Fruit fly (Drosophila melanogaster) Kc167 (cell line): ENCODE data around the gene AhcyL1.

Source experiments
- Myc ChIP-seq: fragments of >200 bp; optimal IDR thresholded peaks from 2 replicates; lab custom pipeline; 2017; ENCODE audit warnings: missing external identifiers
- Sin3A ChIP-seq: fragments of >200 bp; optimal IDR thresholded peaks from 2 replicates; lab custom pipeline; 2018; ENCODE audit warnings: missing external identifiers
- h ChIP-seq: fragments of >200 bp; optimal IDR thresholded peaks from 3 replicates; lab custom pipeline; 2018; ENCODE audit warnings: missing external identifiers
- insv ChIP-seq: fragments of >200 bp; optimal IDR thresholded peaks from 3 replicates; lab custom pipeline; 2018; ENCODE audit warnings: missing external identifiers
- psq ChIP-seq: fragments of >200 bp; optimal IDR thresholded peaks from 2 replicates; lab custom pipeline; 2017; ENCODE audit warnings: missing external identifiers
- ttk ChIP-seq: sonication (Bioruptor generic); optimal IDR thresholded peaks from 2 replicates; lab custom pipeline; 2017; ENCODE audit warnings: missing external identifiers

AhcyL1 gene

DNA sequence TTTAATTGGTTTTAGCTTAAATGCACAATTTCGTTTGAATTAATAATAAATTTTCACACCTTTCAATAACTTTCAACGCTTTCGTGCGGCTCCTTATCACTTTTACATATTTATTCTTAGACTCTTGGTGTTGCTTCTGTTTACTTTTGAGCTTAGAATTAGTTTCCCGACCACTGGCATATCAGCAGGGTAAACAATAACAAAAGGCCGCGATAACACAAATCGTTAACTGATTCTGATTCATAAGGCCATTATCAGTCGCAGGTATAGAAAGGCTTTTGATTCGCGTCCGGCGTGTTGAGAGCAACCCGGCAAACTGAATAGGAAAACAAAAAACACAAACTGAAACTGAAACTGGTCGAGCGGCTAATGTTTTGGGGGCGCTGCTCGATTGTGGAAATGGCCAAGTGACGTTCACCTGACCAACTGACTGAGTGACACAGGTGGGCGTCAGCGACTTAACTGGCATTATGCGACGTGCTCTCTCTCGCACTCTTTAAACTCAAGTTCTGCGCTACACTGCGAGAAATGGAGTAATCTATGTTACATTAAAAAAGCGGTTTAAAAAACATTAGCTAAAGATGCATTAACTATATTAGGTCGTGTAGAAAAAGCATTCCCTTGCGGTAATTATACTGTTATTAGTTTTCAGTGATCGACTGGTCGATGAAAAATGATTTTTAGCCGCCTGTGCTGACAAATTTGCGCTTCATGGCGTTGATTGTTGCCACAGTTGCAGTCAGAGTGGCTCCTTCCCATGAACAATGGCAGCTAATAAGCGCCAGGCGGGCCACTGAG, 37.6 kb downstream of the AhcyL1 start:
- TF ChIP-seq ttk (no peak), Sin3A (no peak), psq (no peak), Myc (lab: Kevin White, UChicago) (no peak), h (lab: Kevin White, UChicago) (no peak)

DNA sequence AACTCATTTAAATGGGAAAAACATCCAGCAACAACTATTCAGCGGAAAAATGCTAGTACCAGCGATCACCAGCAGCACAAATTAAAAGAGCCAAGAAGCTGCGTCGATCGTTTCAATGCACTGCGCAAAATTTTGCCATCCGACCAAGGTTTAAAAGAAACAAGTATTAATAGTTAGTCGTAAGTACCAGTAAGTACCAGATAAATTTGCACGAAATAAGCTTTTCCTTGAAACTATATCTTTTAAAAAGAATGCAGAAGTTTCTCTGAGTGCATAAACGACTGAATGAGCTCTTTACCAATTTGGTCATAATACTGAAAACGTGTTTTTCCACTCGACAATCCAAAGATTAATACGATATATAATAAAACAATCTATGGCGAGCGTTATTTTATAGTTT, 38.9 kb downstream of the AhcyL1 start:
- TF ChIP-seq Sin3A (no peak), h (lab: Kevin White, UChicago) (no peak), ttk (no peak), insv (lab: Kevin White, UChicago) (no peak), Myc (lab: Kevin White, UChicago) (no peak), psq (no peak)

DNA sequence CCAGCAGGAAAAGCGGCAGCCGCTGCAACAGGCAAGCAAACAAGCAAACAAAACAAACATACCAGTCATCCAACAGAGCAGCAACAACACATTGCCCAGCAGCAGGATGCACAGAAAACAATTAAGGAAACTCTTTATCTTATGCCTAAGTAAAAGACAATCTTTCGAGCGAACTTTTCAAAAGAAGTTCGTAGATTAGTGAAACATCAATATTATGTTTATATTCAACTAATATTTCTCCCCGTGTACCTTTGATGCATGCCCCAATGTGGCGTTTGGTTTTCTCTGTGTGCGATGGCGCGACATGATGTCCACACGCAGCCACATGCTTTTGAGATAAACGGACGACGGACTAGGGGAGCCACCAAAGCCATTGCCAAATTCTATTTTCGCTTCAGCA, 41.2 kb downstream of the AhcyL1 start:
- TF ChIP-seq insv (lab: Kevin White, UChicago) (no peak), Myc (lab: Kevin White, UChicago) (no peak), Sin3A (no peak), h (lab: Kevin White, UChicago) (no peak), psq (no peak), ttk (no peak)

DNA sequence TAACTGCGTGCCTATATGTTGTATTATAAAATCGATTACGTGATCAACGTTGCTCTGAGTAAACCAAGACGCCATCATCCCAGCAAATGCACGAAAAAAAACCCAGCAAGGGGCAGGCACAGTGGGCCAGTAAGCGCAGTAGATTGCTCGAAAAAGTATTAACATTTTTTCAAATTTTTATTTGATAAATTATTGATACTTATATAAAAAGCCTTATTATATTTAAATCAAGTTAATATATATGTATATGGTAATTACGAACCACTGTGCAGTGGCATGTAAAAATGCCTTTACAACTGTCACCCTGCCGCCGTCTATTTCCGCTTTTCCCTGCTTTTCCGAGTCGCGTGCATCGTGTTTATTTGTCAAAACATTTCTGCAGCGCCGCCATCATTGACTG, 45.1 kb downstream of the AhcyL1 start:
- no peak for TF ChIP-seq insv (lab: Kevin White, UChicago)
- TF ChIP-seq Sin3A, result no peak
- no peak for TF ChIP-seq h (lab: Kevin White, UChicago)
- TF ChIP-seq Myc (lab: Kevin White, UChicago), result no peak
- no peak for TF ChIP-seq psq
- no peak for TF ChIP-seq ttk
